Fruit fly (Drosophila melanogaster): ENCODE data around the gene Spn.

The Spn gene

DNA sequence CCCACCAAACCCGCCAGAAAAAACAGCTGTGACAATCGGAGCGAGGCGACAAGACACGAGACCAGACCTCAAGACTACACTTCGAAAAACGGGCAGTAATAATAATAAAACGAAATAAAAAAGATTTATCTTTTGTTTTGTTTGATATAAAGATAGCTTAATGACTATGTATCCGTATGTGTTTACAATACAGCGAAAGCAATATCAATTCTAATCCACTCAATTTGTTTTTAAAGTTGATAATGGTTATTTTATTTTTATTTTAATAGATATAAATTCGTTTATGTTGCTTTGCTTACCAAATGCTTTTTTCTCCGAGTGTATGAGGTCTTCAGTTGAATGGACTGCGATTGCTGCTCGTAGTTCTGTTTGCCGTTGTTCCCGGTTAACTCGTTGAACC is 74.8 kb downstream of the Spn start (continued):
- TF ChIP-seq CG31441 (GFP tag; IDR thresholded peaks at IDR 0.05) = peak; percentile 79
- TF ChIP-seq CrebB (tag; optimal IDR thresholded peaks at IDR 0.05) = no peak
- TF ChIP-seq Abd-B (GFP tag; optimal IDR thresholded peaks at IDR 0.05) = peak; percentile 12
- TF ChIP-seq CG30431 (GFP tag; optimal IDR thresholded peaks at IDR 0.05) = no peak
- TF ChIP-seq CG16779 (GFP tag; IDR thresholded peaks at IDR 0.05) = no peak
- TF ChIP-seq HLH54F (GFP tag; optimal IDR thresholded peaks at IDR 0.05) = no peak
- no peak for TF ChIP-seq D (optimal IDR thresholded peaks at IDR 0.05)
- peak; percentile 48 for TF ChIP-seq D (GFP tag; optimal IDR thresholded peaks at IDR 0.05)
- peak; percentile 45 for TF ChIP-seq lilli (GFP tag; optimal IDR thresholded peaks at IDR 0.05)
- no peak for TF ChIP-seq CG10274 (GFP tag; optimal IDR thresholded peaks at IDR 0.05)
- TF ChIP-seq ase (GFP tag; IDR thresholded peaks at IDR 0.05) = peak; percentile 22; the same call in 1 of the 3 replicates
- peak; percentile 64; the same call in 2 of the 3 replicates for TF ChIP-seq row (GFP tag; IDR thresholded peaks at IDR 0.05)
- no peak for TF ChIP-seq Neu2 (GFP tag; optimal IDR thresholded peaks at IDR 0.05; ENCODE audit: borderline replicate concordance)
- TF ChIP-seq Nf-YC (tag; optimal IDR thresholded peaks at IDR 0.05) = no peak
- peak; percentile 64 for TF ChIP-seq unpg (GFP tag; optimal IDR thresholded peaks at IDR 0.05)
- TF ChIP-seq CG3838 (GFP tag; optimal IDR thresholded peaks at IDR 0.05) = peak; percentile 6
- TF ChIP-seq crol (GFP tag; IDR thresholded peaks at IDR 0.05) = no peak
- no peak for TF ChIP-seq rib (GFP tag; IDR thresholded peaks at IDR 0.05)
- TF ChIP-seq D19A (tag; optimal IDR thresholded peaks at IDR 0.05) = peak; percentile 62
- no peak for TF ChIP-seq Doc3 (GFP tag; IDR thresholded peaks at IDR 0.05; ENCODE audit: partially characterized antibody)
- TF ChIP-seq CG17912 (GFP tag; optimal IDR thresholded peaks at IDR 0.05) = no peak
- peak; percentile 40 for TF ChIP-seq CG17829 (tag; optimal IDR thresholded peaks at IDR 0.05)
- TF ChIP-seq CG2116 (GFP tag; optimal IDR thresholded peaks at IDR 0.05) = no peak
- no peak for TF ChIP-seq CG9876 (GFP tag; optimal IDR thresholded peaks at IDR 0.05)
- no peak for TF ChIP-seq Dfd (GFP tag; optimal IDR thresholded peaks at IDR 0.05)
- no peak for TF ChIP-seq Sin3A (optimal IDR thresholded peaks at IDR 0.05)
- peak; percentile 16 for TF ChIP-seq CG13296 (GFP tag; optimal IDR thresholded peaks at IDR 0.05)
- TF ChIP-seq jigr1 (GFP tag; IDR thresholded peaks at IDR 0.05) = no peak
- peak; percentile 55 for TF ChIP-seq CG18599 (GFP tag; optimal IDR thresholded peaks at IDR 0.05)
- TF ChIP-seq CG32772 (GFP tag; IDR thresholded peaks at IDR 0.05) = no peak
- TF ChIP-seq inv (GFP tag; IDR thresholded peaks at IDR 0.05; ENCODE audit: partially characterized antibody) = no peak
- TF ChIP-seq Adf1 (GFP tag; IDR thresholded peaks at IDR 0.05) = no peak
- peak; percentile 42 for TF ChIP-seq PHDP (tag; optimal IDR thresholded peaks at IDR 0.05)
- no peak for TF ChIP-seq Med (GFP tag)
- TF ChIP-seq grau (tag; optimal IDR thresholded peaks at IDR 0.05) = peak; percentile 48
- TF ChIP-seq insv (GFP tag; optimal IDR thresholded peaks at IDR 0.05) = no peak
- no peak for TF ChIP-seq CG3847 (GFP tag; IDR thresholded peaks at IDR 0.05)
- TF ChIP-seq Hr51 (GFP tag; optimal IDR thresholded peaks at IDR 0.05) = peak; percentile 6 to 39
- TF ChIP-seq CG14710 (tag; optimal IDR thresholded peaks at IDR 0.05) = peak; percentile 61
- TF ChIP-seq nerfin-2 (GFP tag; IDR thresholded peaks at IDR 0.05; ENCODE audit: partially characterized antibody) = no peak
- peak; percentile 38 for TF ChIP-seq CG12236 (GFP tag; optimal IDR thresholded peaks at IDR 0.05)
- TF ChIP-seq Lpt (GFP tag; optimal IDR thresholded peaks at IDR 0.05) = no peak
- TF ChIP-seq gfzf (GFP tag; optimal IDR thresholded peaks at IDR 0.05) = no peak
- TF ChIP-seq CG33557 (GFP tag; optimal IDR thresholded peaks at IDR 0.05) = peak; percentile 20
- no peak for TF ChIP-seq CG15479 (GFP tag; optimal IDR thresholded peaks at IDR 0.05)
- TF ChIP-seq CG11504 (tag; optimal IDR thresholded peaks at IDR 0.05) = peak; percentile 81
- no peak for TF ChIP-seq slp2 (GFP tag; optimal IDR thresholded peaks at IDR 0.05)
- no peak for TF ChIP-seq sim (GFP tag; IDR thresholded peaks at IDR 0.05)
- no peak for TF ChIP-seq CG3726 (GFP tag; IDR thresholded peaks at IDR 0.05)
- TF ChIP-seq CG14014 (GFP tag; IDR thresholded peaks at IDR 0.05) = no peak
- no peak; the same call in 1 of the 2 replicates for TF ChIP-seq Atf6 (GFP tag; IDR thresholded peaks at IDR 0.05)
- TF ChIP-seq CG14667 (GFP tag; IDR thresholded peaks at IDR 0.05) = no peak
